Fruit fly (Drosophila melanogaster) whole organism: ENCODE data around the gene GMF.

Experiments used
- CG8478 ChIP-seq: fragments of >200 bp; optimal IDR thresholded peaks from 2 replicates; lab custom pipeline; 2018; ENCODE audit warnings: inconsistent platforms
- psq ChIP-seq: fragments of >200 bp; optimal IDR thresholded peaks from 2 replicates; lab custom pipeline; 2017
- usp ChIP-seq: fragments of >200 bp; optimal IDR thresholded peaks from 2 replicates; lab custom pipeline; 2017; ENCODE audit warnings: missing biosample characterization, missing genetic modification characterization, mixed read lengths

DNA sequence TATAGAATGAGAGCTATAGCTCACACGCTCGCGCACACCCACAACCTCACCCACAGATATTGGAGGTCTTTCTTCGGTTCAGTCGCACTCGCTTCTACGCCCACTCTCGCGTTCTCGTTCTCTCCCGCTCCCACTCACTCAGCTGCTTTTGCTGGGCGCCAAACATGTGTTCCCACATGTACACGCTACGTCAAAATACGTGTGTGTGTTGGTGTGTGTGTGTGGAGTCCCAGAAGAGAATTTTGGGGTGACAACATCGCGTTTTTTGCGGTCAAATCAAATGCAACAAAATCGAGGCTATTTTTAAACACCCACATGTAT is 31.3 kb downstream of the GMF start:
- TF ChIP-seq psq (lab: Kevin White, UChicago) = no peak
- no peak for TF ChIP-seq usp (GFP tag; lab: Kevin White, UChicago)
- TF ChIP-seq CG8478 (lab: Kevin White, UChicago) = no peak
